Worm (Caenorhabditis elegans) whole organism, L2 larva: ENCODE measurements around the gene C53A5.2.

Experiments used
- egl-27 ChIP-seq: sonication (generic microtip); optimal IDR thresholded peaks from 3 replicates; lab custom pipeline; 2017; ENCODE audit warnings: missing biosample characterization, missing genetic modification reagents, missing genetic modification characterization
- elt-3 ChIP-seq: sonication (generic microtip); optimal IDR thresholded peaks from 2 replicates; lab custom pipeline; 2017; ENCODE audit warnings: missing biosample characterization, missing genetic modification characterization
- lin-39 ChIP-seq: fragments of 150-350 bp; optimal IDR thresholded peaks from 2 replicates; lab custom pipeline; 2014; ENCODE audit warnings: missing biosample characterization, missing genetic modification reagents, missing genetic modification characterization
- nhr-25 ChIP-seq: fragments of 150-350 bp; sonication (generic microtip); optimal IDR thresholded peaks from 3 replicates; lab custom pipeline; 2014; ENCODE audit warnings: missing biosample characterization, missing genetic modification characterization
- nhr-6 ChIP-seq: fragments of 150-350 bp; optimal IDR thresholded peaks from 2 replicates; lab custom pipeline; 2014; ENCODE audit warnings: missing biosample characterization, missing genetic modification characterization
- sem-4 ChIP-seq: fragments of 150-350 bp; optimal IDR thresholded peaks from 2 replicates; lab custom pipeline; 2014; ENCODE audit warnings: missing biosample characterization, missing genetic modification reagents, missing genetic modification characterization

- TF ChIP-seq nhr-6 (tag; lab: Kevin White, UChicago), result no peak
- TF ChIP-seq egl-27 (tag; lab: Kevin White, UChicago), result no peak
- TF ChIP-seq nhr-25 (tag; lab: Kevin White, UChicago), result no peak
- no peak for TF ChIP-seq lin-39 (tag; lab: Kevin White, UChicago)
- TF ChIP-seq elt-3, result no peak
- no peak for TF ChIP-seq sem-4
These were observed 29.3 kb downstream of the C53A5.2 start for ce11 chrV:14493665-14494064.
